Worm (Caenorhabditis elegans): ENCODE measurements around the gene tap-1.
A peak's percentile ranks its signal among the peaks of the same experiment; 100 is the strongest.

The tap-1 gene

ce11 chrX:14561416-14561973 is 27.9 kb upstream of the tap-1 start (continued):
- TF ChIP-seq madf-6 (GFP tag; IDR thresholded peaks at IDR 0.05) (no peak), C17E4.6 (GFP tag; IDR thresholded peaks at IDR 0.05) (no peak), unc-62 (GFP tag; optimal IDR thresholded peaks at IDR 0.05) (no peak), somi-1 (GFP tag; optimal IDR thresholded peaks at IDR 0.05) (peak; percentile 65), madf-10 (tag; optimal IDR thresholded peaks at IDR 0.05) (no peak), ztf-22 (GFP tag; optimal IDR thresholded peaks at IDR 0.05) (peak; percentile 48), F57A8.1 (GFP tag; optimal IDR thresholded peaks at IDR 0.05) (no peak), B0261.1 (tag; optimal IDR thresholded peaks at IDR 0.05) (no peak), egrh-3 (GFP tag; IDR thresholded peaks at IDR 0.05) (0 out of 2 replicates have a peak, but pooled peaks have one; percentile 9), mcd-1 (GFP tag; IDR thresholded peaks at IDR 0.05) (peak; percentile 36; the same call in 1 of the 2 replicates), ZK185.1 (tag; optimal IDR thresholded peaks at IDR 0.05; ENCODE audit: poor library complexity, severe bottlenecking) (no peak), D2030.7 (GFP tag; IDR thresholded peaks at IDR 0.05) (no peak), pbrm-1 (GFP tag; IDR thresholded peaks at IDR 0.05) (peak; percentile 23; the same call in 1 of the 2 replicates), die-1 (tag; optimal IDR thresholded peaks at IDR 0.05) (no peak), dpl-1 (GFP tag; optimal IDR thresholded peaks at IDR 0.05) (no peak), T07F8.4 (tag; optimal IDR thresholded peaks at IDR 0.05) (no peak), tbp1 (GFP tag; optimal IDR thresholded peaks at IDR 0.05) (no peak), lin-40 (tag; optimal IDR thresholded peaks at IDR 0.05) (peak; percentile 49), T26A5.8 (tag; optimal IDR thresholded peaks at IDR 0.05) (no peak), ztf-18 (tag; optimal IDR thresholded peaks at IDR 0.05) (no peak), F22D6.2 (tag; optimal IDR thresholded peaks at IDR 0.05) (no peak), aptf-2 (GFP tag; conservative IDR thresholded peaks at IDR 0.05) (no peak)

ce11 chrX:14562286-14563086 is 26.9 kb upstream of the tap-1 start:
- peak; percentile 8; the same call in 1 of the 2 replicates for TF ChIP-seq mcd-1 (GFP tag; IDR thresholded peaks at IDR 0.05)
- peak in 1 of 3 experiments; percentile 63 for TF ChIP-seq lin-35 (GFP tag; optimal IDR thresholded peaks at IDR 0.05)
- peak; percentile 10 for TF ChIP-seq ceh-27 (GFP tag; optimal IDR thresholded peaks at IDR 0.05)
- no peak for TF ChIP-seq ztf-3 (GFP tag; optimal IDR thresholded peaks at IDR 0.05)
- peak; percentile 1 for TF ChIP-seq madf-10 (tag; optimal IDR thresholded peaks at IDR 0.05)
- 0 out of 2 replicates have a peak, but pooled peaks have one; percentile 10 for TF ChIP-seq egl-18 (GFP tag; IDR thresholded peaks at IDR 0.05)
- no peak for TF ChIP-seq lir-1 (GFP tag; conservative IDR thresholded peaks at IDR 0.05)
- TF ChIP-seq atf-7 (tag; optimal IDR thresholded peaks at IDR 0.05): peak; percentile 90
- peak; percentile 58 for TF ChIP-seq chd-7 (tag; optimal IDR thresholded peaks at IDR 0.05)
- TF ChIP-seq lin-40 (tag; optimal IDR thresholded peaks at IDR 0.05): peak; percentile 58
- peak; percentile 25 for TF ChIP-seq somi-1 (GFP tag; optimal IDR thresholded peaks at IDR 0.05)
- TF ChIP-seq F52B5.7 (tag; optimal IDR thresholded peaks at IDR 0.05): no peak
- 0 out of 2 replicates have a peak, but pooled peaks have one; percentile 36 for TF ChIP-seq K11D2.4 (GFP tag; IDR thresholded peaks at IDR 0.05)
- 0 out of 2 replicates have a peak, but pooled peaks have one; percentile 9 for TF ChIP-seq cebp-1 (GFP tag; IDR thresholded peaks at IDR 0.05)
- no peak for TF ChIP-seq cebp-1 (tag; optimal IDR thresholded peaks at IDR 0.05)
- TF ChIP-seq nhr-80 (tag; optimal IDR thresholded peaks at IDR 0.05): peak; percentile 33
- no peak for TF ChIP-seq lsy-27 (tag; optimal IDR thresholded peaks at IDR 0.05; ENCODE audit: borderline replicate concordance, insufficient read depth)
- TF ChIP-seq ekl-4 (GFP tag; IDR thresholded peaks at IDR 0.05): peak; percentile 48; the same call in 1 of the 2 replicates
- peak; percentile 30; the same call in 1 of the 2 replicates for TF ChIP-seq pbrm-1 (GFP tag; IDR thresholded peaks at IDR 0.05)
- peak; percentile 21 for TF ChIP-seq K12H6.12 (tag; optimal IDR thresholded peaks at IDR 0.05)
